Worm (Caenorhabditis elegans) whole organism, midembryonic: ENCODE measurements around the gene C48B4.12.

Source experiments
- cog-1 ChIP-seq: sonication (generic microtip); optimal IDR thresholded peaks from 2 replicates; lab custom pipeline; 2016; ENCODE audit warnings: missing genetic modification characterization, missing compliant biosample characterization
- flt-1 ChIP-seq: fragments of 200-800 bp; sonication (Bioruptor generic); IDR thresholded peaks from 2 replicates; pipeline ENCODE4 v1.3.6; 2022; ENCODE audit warnings: missing genetic modification characterization, missing compliant biosample characterization
- med-1 ChIP-seq: sonication (generic microtip); optimal IDR thresholded peaks from 2 replicates; lab custom pipeline; 2017; ENCODE audit warnings: missing genetic modification characterization, mild to moderate bottlenecking, missing compliant biosample characterization, antibody characterized with exemption, missing genetic modification reagents; ENCODE audit not compliant: insufficient read depth
- ref-1 ChIP-seq: fragments of 200-800 bp; sonication (Bioruptor generic); conservative IDR thresholded peaks from 2 replicates; pipeline ENCODE4 v1.3.6; 2022; ENCODE audit warnings: missing genetic modification reagents, missing genetic modification characterization, missing compliant biosample characterization
- tab-1 ChIP-seq: fragments of 200-800 bp; sonication (Bioruptor generic); IDR thresholded peaks from 2 replicates; pipeline ENCODE4 v1.3.6; 2022; ENCODE audit warnings: missing genetic modification characterization, missing compliant biosample characterization
- ztf-29 ChIP-seq: fragments of 200-800 bp; sonication (Bioruptor generic); IDR thresholded peaks from 2 replicates; pipeline ENCODE4 v1.3.6; 2022; ENCODE audit warnings: missing genetic modification reagents, missing genetic modification characterization, missing compliant biosample characterization

DNA sequence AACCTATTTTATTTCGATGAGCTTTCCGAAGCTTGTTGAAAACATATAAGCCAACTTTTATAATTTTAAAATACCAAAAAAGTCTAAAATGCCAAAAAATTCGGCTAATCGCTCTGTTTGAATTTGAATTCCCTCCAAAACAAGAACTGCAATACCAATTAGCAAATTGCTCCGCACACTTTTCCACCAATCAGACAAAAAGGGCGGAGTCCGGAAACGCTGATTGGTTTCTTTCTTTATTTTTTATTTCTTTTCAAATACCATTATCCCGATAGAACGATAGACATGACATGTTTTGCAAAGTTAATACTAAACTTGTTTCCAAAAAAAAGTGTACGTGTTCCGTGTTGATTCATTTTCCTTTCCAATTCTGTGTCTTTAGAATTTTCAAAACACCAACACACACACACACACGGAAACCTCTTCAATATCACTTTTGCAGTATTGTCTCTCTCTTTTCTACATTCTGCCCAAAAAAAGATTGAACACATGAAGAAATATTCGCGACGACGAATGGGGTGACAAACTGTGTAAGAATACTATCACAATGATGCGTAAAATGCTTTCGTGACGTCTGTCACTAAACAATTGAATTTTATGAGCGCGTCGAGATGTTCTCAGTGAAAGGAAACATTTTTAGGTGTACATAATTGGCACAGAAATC is 20.6 kb downstream of the C48B4.12 start:
- TF ChIP-seq med-1 (GFP tag; lab: Kevin White, UChicago) (no peak), tab-1 (no peak), ztf-29 (GFP tag; lab: Robert Waterston, UW) (no peak), flt-1 (no peak), ref-1 (GFP tag; lab: Robert Waterston, UW) (no peak), cog-1 (tag; lab: Kevin White, UChicago) (no peak)
